Fruit fly (Drosophila melanogaster): ENCODE data around the gene CG9782.

CG9782 gene

dm6 chrX:16610601-16611058 is 10.8 kb downstream of the CG9782 start, which contains the start of gene mbt:
mbt (plus strand) TSS chrX:16610685.
- TF ChIP-seq topi (GFP tag; optimal IDR thresholded peaks at IDR 0.05) (no peak), Eip78C (GFP tag) (peak; percentile 10), cyc (GFP tag; optimal IDR thresholded peaks at IDR 0.05) (no peak), Ets96B (tag; optimal IDR thresholded peaks at IDR 0.05) (no peak), salr (GFP tag; optimal IDR thresholded peaks at IDR 0.05) (no peak), Hr38 (GFP tag; optimal IDR thresholded peaks at IDR 0.05) (no peak), Ets21C (GFP tag; optimal IDR thresholded peaks at IDR 0.05) (no peak), CG3032 (tag; optimal IDR thresholded peaks at IDR 0.05) (no peak), Sox14 (GFP tag; optimal IDR thresholded peaks at IDR 0.05) (peak; percentile 15), ss (GFP tag; optimal IDR thresholded peaks at IDR 0.05) (peak; percentile 31 to 58), CG8319 (GFP tag; optimal IDR thresholded peaks at IDR 0.05) (no peak), spab (GFP tag; optimal IDR thresholded peaks at IDR 0.05) (no peak), CG8632 (GFP tag; optimal IDR thresholded peaks at IDR 0.05) (no peak), acj6 (GFP tag; optimal IDR thresholded peaks at IDR 0.05) (no peak), CG10669 (GFP tag; optimal IDR thresholded peaks at IDR 0.05) (no peak), Gug (GFP tag; IDR thresholded peaks at IDR 0.05) (no peak), net (GFP tag; optimal IDR thresholded peaks at IDR 0.05) (no peak), CG6276 (GFP tag; optimal IDR thresholded peaks at IDR 0.05) (no peak), fkh (GFP tag; optimal IDR thresholded peaks at IDR 0.05) (no peak), CG15336 (GFP tag; IDR thresholded peaks at IDR 0.05) (no peak), Eip75B (GFP tag; optimal IDR thresholded peaks at IDR 0.05) (no peak), dac (GFP tag; optimal IDR thresholded peaks at IDR 0.05) (no peak), CG10631 (GFP tag; optimal IDR thresholded peaks at IDR 0.05) (no peak), Smox (GFP tag; optimal IDR thresholded peaks at IDR 0.05) (no peak), CG8119 (GFP tag; IDR thresholded peaks at IDR 0.05) (peak; percentile 22; the same call in 1 of the 3 replicates), Sox15 (GFP tag; optimal IDR thresholded peaks at IDR 0.05) (no peak), CG6792 (GFP tag; optimal IDR thresholded peaks at IDR 0.05) (no peak), CG9139 (GFP tag; optimal IDR thresholded peaks at IDR 0.05) (no peak), Eip93F (GFP tag; optimal IDR thresholded peaks at IDR 0.05) (no peak), CG3919 (GFP tag; optimal IDR thresholded peaks at IDR 0.05) (no peak), esn (GFP tag; optimal IDR thresholded peaks at IDR 0.05) (peak; percentile 22), CG6163 (GFP tag; IDR thresholded peaks at IDR 0.05) (no peak; the same call in 2 of the 3 replicates), CG11902 (GFP tag; optimal IDR thresholded peaks at IDR 0.05) (no peak), eg (GFP tag; IDR thresholded peaks at IDR 0.05) (0 out of 3 replicates have a peak, but pooled peaks have one; percentile 11), CG34406 (GFP tag; optimal IDR thresholded peaks at IDR 0.05) (no peak), dsx (GFP tag; optimal IDR thresholded peaks at IDR 0.05; ENCODE audit: poor library complexity, severe bottlenecking) (peak; percentile 20), CG32006 (GFP tag; optimal IDR thresholded peaks at IDR 0.05) (no peak), Blimp-1 (GFP tag; optimal IDR thresholded peaks at IDR 0.05) (no peak), CG7368 (GFP tag; optimal IDR thresholded peaks at IDR 0.05) (no peak), CG31627 (GFP tag; optimal IDR thresholded peaks at IDR 0.05) (no peak), CG4318 (GFP tag; optimal IDR thresholded peaks at IDR 0.05) (no peak), CG6854 (GFP tag; optimal IDR thresholded peaks at IDR 0.05) (peak; percentile 4), vri (GFP tag; optimal IDR thresholded peaks at IDR 0.05) (no peak), svp (GFP tag) (no peak), CG6808 (GFP tag; optimal IDR thresholded peaks at IDR 0.05) (no peak), Met (GFP tag; optimal IDR thresholded peaks at IDR 0.05) (no peak), pdm3 (GFP tag; optimal IDR thresholded peaks at IDR 0.05) (no peak), lz (GFP tag; optimal IDR thresholded peaks at IDR 0.05) (no peak), CG1621 (tag; optimal IDR thresholded peaks at IDR 0.05) (no peak)

All from whole organism, prepupa.